Worm (Caenorhabditis elegans): ENCODE data around the gene F14H12.2.

Gene F14H12.2

DNA sequence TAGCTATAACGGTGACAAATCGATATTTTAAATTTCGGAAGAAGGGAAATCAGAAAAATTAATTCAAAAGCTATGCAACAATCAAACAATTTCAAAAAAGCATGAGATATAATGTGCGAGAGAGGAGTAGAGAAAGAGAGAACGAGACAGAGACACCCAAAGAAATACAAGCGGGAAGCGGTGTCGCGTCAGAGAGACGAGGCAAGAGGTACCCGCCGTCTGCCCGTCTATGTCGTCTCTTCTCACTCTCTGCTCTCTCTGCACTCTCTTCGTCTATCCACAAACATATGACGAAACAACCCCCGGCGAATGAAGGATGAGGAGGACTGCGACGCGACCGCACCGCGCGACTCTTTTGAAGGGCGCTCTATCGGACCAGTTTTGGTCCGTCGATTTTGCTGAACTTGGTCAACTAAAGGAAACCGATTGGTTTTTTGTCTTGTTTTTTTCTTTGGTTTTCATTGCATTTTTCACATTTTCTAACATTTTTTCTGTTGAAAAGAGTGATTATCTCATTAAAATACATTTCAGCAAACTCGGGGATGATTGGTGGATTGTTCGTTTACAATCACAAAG lies 38.6 kb downstream of the F14H12.2 start, which contains the start of gene dpy-23:
Gene dpy-23 (plus strand): TSS at position 526 of the 576 bp plus-strand sequence.
- TF ChIP-seq hpl-2 (GFP tag; optimal IDR thresholded peaks at IDR 0.05) (peak; percentile 66), skn-1 (tag; optimal IDR thresholded peaks at IDR 0.05) (peak; percentile 92), ceh-88 (GFP tag; IDR thresholded peaks at IDR 0.05) (peak; percentile 66; the same call in 1 of the 2 replicates), nhr-85 (tag) (peak; percentile 98), ces-1 (GFP tag; optimal IDR thresholded peaks at IDR 0.05) (peak; percentile 66), irx-1 (tag; optimal IDR thresholded peaks at IDR 0.05) (peak; percentile 66), ceh-8 (GFP tag; optimal IDR thresholded peaks at IDR 0.05) (peak; percentile 88), xbp-1 (tag; optimal IDR thresholded peaks at IDR 0.05) (peak; percentile 94), aly-2 (tag; optimal IDR thresholded peaks at IDR 0.05) (peak; percentile 57), alr-1 (tag; optimal IDR thresholded peaks at IDR 0.05; ENCODE audit: borderline replicate concordance) (no peak), pag-3 (tag; optimal IDR thresholded peaks at IDR 0.05; ENCODE audit: borderline replicate concordance, insufficient read depth) (no peak), mdl-1 (tag; optimal IDR thresholded peaks at IDR 0.05) (peak in 1 of 2 experiments; percentile 86), egl-13 (tag; optimal IDR thresholded peaks at IDR 0.05) (peak; percentile 85), blmp-1 (tag; optimal IDR thresholded peaks at IDR 0.05) (peak; percentile 58), lsy-2 (tag; optimal IDR thresholded peaks at IDR 0.05) (peak; percentile 81 to 93), fkh-8 (tag; optimal IDR thresholded peaks at IDR 0.05) (peak; percentile 98), unc-130 (tag; optimal IDR thresholded peaks at IDR 0.05) (peak; percentile 79), hlh-17 (GFP tag; optimal IDR thresholded peaks at IDR 0.05; ENCODE audit: borderline replicate concordance) (no peak), elt-3 (tag; optimal IDR thresholded peaks at IDR 0.05) (peak in 4 of 6 experiments; percentile 6 to 72 (median 66)), lin-39 (tag; optimal IDR thresholded peaks at IDR 0.05) (peak; percentile 49), efl-3 (GFP tag; optimal IDR thresholded peaks at IDR 0.05) (no peak), unc-30 (tag; optimal IDR thresholded peaks at IDR 0.05) (no peak), C34B4.2 (tag; optimal IDR thresholded peaks at IDR 0.05) (no peak), mab-9 (GFP tag; IDR thresholded peaks at IDR 0.05) (peak; percentile 64; the same call in 1 of the 2 replicates), fkh-10 (GFP tag; optimal IDR thresholded peaks at IDR 0.05) (peak; percentile 97), unc-86 (tag; optimal IDR thresholded peaks at IDR 0.05) (peak; percentile 94), snu-23 (GFP tag; optimal IDR thresholded peaks at IDR 0.05) (peak; percentile 96), tlp-1 (tag; optimal IDR thresholded peaks at IDR 0.05) (no peak), lin-35 (GFP tag; optimal IDR thresholded peaks at IDR 0.05) (peak; percentile 84), jun-1 (tag; optimal IDR thresholded peaks at IDR 0.05) (peak; percentile 94), isw-1 (GFP tag; IDR thresholded peaks at IDR 0.05) (peak; percentile 83), ets-5 (GFP tag; IDR thresholded peaks at IDR 0.05) (no peak), swsn-7 (tag; optimal IDR thresholded peaks at IDR 0.05) (peak; percentile 96), grh-1 (GFP tag; IDR thresholded peaks at IDR 0.05) (peak; percentile 89), rnt-1 (tag; optimal IDR thresholded peaks at IDR 0.05) (peak; percentile 91), hlh-4 (tag; optimal IDR thresholded peaks at IDR 0.05) (no peak), ceh-82 (tag; optimal IDR thresholded peaks at IDR 0.05) (peak; percentile 51 to 97 (median 93)), unc-62 (GFP tag; optimal IDR thresholded peaks at IDR 0.05) (no peak), ceh-90 (tag; optimal IDR thresholded peaks at IDR 0.05) (no peak), nhr-76 (tag; optimal IDR thresholded peaks at IDR 0.05) (peak; percentile 23), mef-2 (tag; optimal IDR thresholded peaks at IDR 0.05) (peak; percentile 61), sox-4 (tag; optimal IDR thresholded peaks at IDR 0.05) (peak; percentile 74), dsc-1 (tag; optimal IDR thresholded peaks at IDR 0.05) (peak; percentile 91), nhr-77 (tag; optimal IDR thresholded peaks at IDR 0.05) (peak; percentile 96), sup-37 (GFP tag; optimal IDR thresholded peaks at IDR 0.05) (peak; percentile 17), nhr-237 (tag; optimal IDR thresholded peaks at IDR 0.05) (peak; percentile 92), pax-3 (tag; optimal IDR thresholded peaks at IDR 0.05) (peak; percentile 73), ama-1 (optimal IDR thresholded peaks at IDR 0.05) (no peak), zag-1 (tag; optimal IDR thresholded peaks at IDR 0.05) (peak; percentile 59), tbx-2 (tag; optimal IDR thresholded peaks at IDR 0.05) (peak; percentile 96), lin-13 (GFP tag; optimal IDR thresholded peaks at IDR 0.05) (peak; percentile 94), vab-15 (tag; optimal IDR thresholded peaks at IDR 0.05) (peak; percentile 67)

Measured in whole organism, L1 larva.